Fruit fly (Drosophila melanogaster) whole organism, embryonic: Measurements from ENCODE around the gene wdb.

Source experiments
- Atf6 ChIP-seq: fragments of 200-800 bp; sonication (Bioruptor generic); IDR thresholded peaks from 2 replicates; pipeline ENCODE4 v1.3.6; 2022; ENCODE audit warnings: missing biosample characterization, missing genetic modification characterization
- Blimp-1 ChIP-seq: fragments of 200-800 bp; sonication (Bioruptor generic); optimal IDR thresholded peaks from 3 replicates; lab custom pipeline; 2018; ENCODE audit warnings: missing biosample characterization, missing genetic modification characterization, mild to moderate bottlenecking, moderate library complexity, missing genetic modification reagents
- CG12299 ChIP-seq: fragments of 200-800 bp; sonication (Bioruptor generic); optimal IDR thresholded peaks from 2 replicates; lab custom pipeline; 2018; ENCODE audit warnings: missing biosample characterization, mild to moderate bottlenecking, missing genetic modification characterization
- CG13624 ChIP-seq: fragments of 200-800 bp; sonication (Bioruptor generic); optimal IDR thresholded peaks from 2 replicates; lab custom pipeline; 2016; ENCODE audit warnings: missing biosample characterization, missing genetic modification characterization
- CG17359 ChIP-seq: fragments of 200-800 bp; sonication (Bioruptor generic); optimal IDR thresholded peaks from 3 replicates; lab custom pipeline; 2018; ENCODE audit warnings: missing biosample characterization, mild to moderate bottlenecking, missing genetic modification characterization, moderate library complexity
- CG18599 ChIP-seq: fragments of 200-800 bp; sonication (Bioruptor generic); optimal IDR thresholded peaks from 3 replicates; lab custom pipeline; 2017; ENCODE audit warnings: missing biosample characterization, missing genetic modification characterization, mild to moderate bottlenecking, moderate library complexity, missing genetic modification reagents
- CG31441 ChIP-seq: fragments of 200-800 bp; sonication (Bioruptor generic); IDR thresholded peaks from 2 replicates; pipeline ENCODE4 v1.3.6; 2022; ENCODE audit warnings: missing biosample characterization, missing genetic modification characterization
- CG4360 ChIP-seq: fragments of 200-800 bp; sonication (Bioruptor generic); IDR thresholded peaks from 2 replicates; pipeline ENCODE4 v1.3.6; 2022; ENCODE audit warnings: missing biosample characterization, missing genetic modification characterization
- CG5245 ChIP-seq: fragments of 200-800 bp; sonication (Bioruptor generic); optimal IDR thresholded peaks from 3 replicates; lab custom pipeline; 2016; ENCODE audit warnings: missing biosample characterization, missing genetic modification characterization
- CG7372 ChIP-seq: fragments of 200-800 bp; sonication (Bioruptor generic); IDR thresholded peaks from 2 replicates; pipeline ENCODE4 v1.3.6; 2022; ENCODE audit warnings: missing biosample characterization, missing genetic modification characterization
- CG7556 ChIP-seq: fragments of 200-800 bp; sonication (Bioruptor generic); optimal IDR thresholded peaks from 2 replicates; lab custom pipeline; 2017; ENCODE audit warnings: missing biosample characterization, mild to moderate bottlenecking, missing genetic modification characterization
- CG7928 ChIP-seq: fragments of 200-800 bp; sonication (Bioruptor generic); optimal IDR thresholded peaks from 2 replicates; lab custom pipeline; 2017; ENCODE audit warnings: missing biosample characterization, mild to moderate bottlenecking, missing genetic modification characterization
- CG8290 ChIP-seq, 3 experiments: fragments of 200-800 bp; sonication (Bioruptor generic); optimal IDR thresholded peaks; 2 replicates each; lab custom pipeline; 2016 to 2019; ENCODE audit warnings: missing biosample characterization in 3 of 3, missing genetic modification characterization in 3 of 3, mild to moderate bottlenecking in 2 of 3, moderate library complexity in 1 of 3
- CG8924 ChIP-seq: fragments of 200-800 bp; optimal IDR thresholded peaks from 3 replicates; lab custom pipeline; 2019; ENCODE audit warnings: missing biosample characterization, mild to moderate bottlenecking, missing genetic modification characterization, moderate library complexity
- CG9817 ChIP-seq: fragments of 200-800 bp; sonication (Bioruptor generic); optimal IDR thresholded peaks from 2 replicates; lab custom pipeline; 2018; ENCODE audit warnings: missing biosample characterization, mild to moderate bottlenecking, missing genetic modification characterization, moderate library complexity
- CoRest ChIP-seq: fragments of 200-800 bp; sonication (Bioruptor generic); optimal IDR thresholded peaks from 3 replicates; lab custom pipeline; 2018; ENCODE audit warnings: missing biosample characterization, mild to moderate bottlenecking, missing genetic modification characterization, moderate library complexity
- Dbx ChIP-seq: fragments of 200-800 bp; sonication (Bioruptor generic); IDR thresholded peaks from 3 replicates; pipeline ENCODE4 v1.3.6; 2022; ENCODE audit warnings: missing biosample characterization, missing genetic modification characterization
- Ets65A ChIP-seq: fragments of 200-800 bp; sonication (Bioruptor generic); peaks from one replicate; lab custom pipeline; 2016; ENCODE audit warnings: missing biosample characterization, missing genetic modification characterization
- Fer3 ChIP-seq: fragments of 200-800 bp; sonication (Bioruptor generic); optimal IDR thresholded peaks from 2 replicates; lab custom pipeline; 2018; ENCODE audit warnings: missing biosample characterization, mild to moderate bottlenecking, missing genetic modification characterization, moderate library complexity
- HHEX ChIP-seq: fragments of 200-800 bp; sonication (Bioruptor generic); optimal IDR thresholded peaks from 3 replicates; lab custom pipeline; 2017; ENCODE audit warnings: missing biosample characterization, mild to moderate bottlenecking, missing genetic modification characterization, missing genetic modification reagents
- HLH3B ChIP-seq: fragments of 200-800 bp; sonication (Bioruptor generic); IDR thresholded peaks from 2 replicates; pipeline ENCODE4 v1.3.6; 2022; ENCODE audit warnings: missing biosample characterization, missing genetic modification characterization
- Hmr ChIP-seq: fragments of 200-800 bp; sonication (Bioruptor generic); optimal IDR thresholded peaks from 3 replicates; lab custom pipeline; 2017; ENCODE audit warnings: mild to moderate bottlenecking, missing biosample characterization, missing genetic modification reagents, missing genetic modification characterization
- Hmx ChIP-seq: fragments of 200-800 bp; sonication (Bioruptor generic); optimal IDR thresholded peaks from 2 replicates; lab custom pipeline; 2016; ENCODE audit warnings: missing biosample characterization, missing genetic modification characterization
- Hr51 ChIP-seq, 2 experiments: fragments of 200-800 bp; sonication (Bioruptor generic); optimal IDR thresholded peaks; 2 replicates in 1 of 2; 3 replicates in 1 of 2; lab custom pipeline; 2016 to 2018; ENCODE audit warnings: missing biosample characterization in 2 of 2, missing genetic modification characterization in 2 of 2, mild to moderate bottlenecking in 1 of 2, moderate library complexity in 1 of 2
- Meics ChIP-seq: fragments of 200-800 bp; sonication (Bioruptor generic); optimal IDR thresholded peaks from 2 replicates; lab custom pipeline; 2017; ENCODE audit warnings: missing biosample characterization, mild to moderate bottlenecking, missing genetic modification characterization
- Myb ChIP-seq: fragments of 200-800 bp; sonication (Bioruptor generic); optimal IDR thresholded peaks from 2 replicates; lab custom pipeline; 2016; ENCODE audit warnings: missing biosample characterization, missing genetic modification characterization
- NK7.1 ChIP-seq: fragments of 200-800 bp; sonication (Bioruptor generic); optimal IDR thresholded peaks from 3 replicates; lab custom pipeline; 2016; ENCODE audit warnings: missing biosample characterization, missing genetic modification characterization
- Oaz ChIP-seq: fragments of 200-800 bp; sonication (Bioruptor generic); IDR thresholded peaks from 2 replicates; pipeline ENCODE4 v1.3.6; 2022; ENCODE audit warnings: missing biosample characterization, missing genetic modification characterization
- Opbp ChIP-seq: fragments of 200-800 bp; sonication (Bioruptor generic); IDR thresholded peaks from 3 replicates; pipeline ENCODE4 v1.3.6; 2022; ENCODE audit warnings: missing biosample characterization, missing genetic modification characterization; ENCODE audit not compliant: partially characterized antibody
- PHDP ChIP-seq: fragments of 200-800 bp; sonication (Bioruptor generic); optimal IDR thresholded peaks from 3 replicates; lab custom pipeline; 2018; ENCODE audit warnings: missing biosample characterization, mild to moderate bottlenecking, missing genetic modification characterization, moderate library complexity
- Ptx1 ChIP-seq: fragments of 200-800 bp; sonication (Bioruptor generic); IDR thresholded peaks from 2 replicates; pipeline ENCODE4 v1.3.6; 2022; ENCODE audit warnings: missing biosample characterization, missing genetic modification characterization
- TFAM ChIP-seq: fragments of 200-800 bp; sonication (Bioruptor generic); optimal IDR thresholded peaks from 2 replicates; lab custom pipeline; 2017; ENCODE audit warnings: missing biosample characterization, missing genetic modification characterization, inconsistent platforms
- Xbp1 ChIP-seq: fragments of 200-800 bp; sonication (Bioruptor generic); optimal IDR thresholded peaks from 3 replicates; lab custom pipeline; 2016; ENCODE audit warnings: missing biosample characterization, mild to moderate bottlenecking, missing genetic modification characterization
- Xrp1 ChIP-seq: fragments of 200-800 bp; sonication (Bioruptor generic); IDR thresholded peaks from 2 replicates; pipeline ENCODE4 v1.3.6; 2022; ENCODE audit warnings: missing biosample characterization, missing genetic modification characterization
- bcd ChIP-seq: fragments of 200-800 bp; sonication (Bioruptor generic); optimal IDR thresholded peaks from 2 replicates; lab custom pipeline; 2017; ENCODE audit warnings: missing biosample characterization, mild to moderate bottlenecking, missing genetic modification characterization
- bsh ChIP-seq, 2 experiments: fragments of 200-800 bp; sonication (Bioruptor generic); optimal IDR thresholded peaks; 2 replicates each; lab custom pipeline; 2017 to 2018; ENCODE audit warnings: mild to moderate bottlenecking in 2 of 2, missing biosample characterization in 2 of 2, missing genetic modification characterization in 2 of 2, moderate library complexity in 1 of 2
- caup ChIP-seq: fragments of 200-800 bp; sonication (Bioruptor generic); optimal IDR thresholded peaks from 3 replicates; lab custom pipeline; 2017; ENCODE audit warnings: missing biosample characterization, mild to moderate bottlenecking, missing genetic modification characterization, moderate library complexity; ENCODE audit not compliant: severe bottlenecking
- dmrt99B ChIP-seq: fragments of 200-800 bp; sonication (Bioruptor generic); optimal IDR thresholded peaks from 2 replicates; lab custom pipeline; 2018; ENCODE audit warnings: missing biosample characterization, mild to moderate bottlenecking, missing genetic modification characterization, moderate library complexity
- fru ChIP-seq: fragments of >200 bp; optimal IDR thresholded peaks from 2 replicates; lab custom pipeline; 2017
- fu2 ChIP-seq: fragments of 200-800 bp; sonication (Bioruptor generic); optimal IDR thresholded peaks from 2 replicates; lab custom pipeline; 2016; ENCODE audit warnings: missing biosample characterization, missing genetic modification characterization
- her ChIP-seq: fragments of 200-800 bp; sonication (Bioruptor generic); optimal IDR thresholded peaks from 2 replicates; lab custom pipeline; 2016; ENCODE audit warnings: missing biosample characterization, missing genetic modification characterization
- jigr1 ChIP-seq: fragments of 200-800 bp; sonication (Bioruptor generic); IDR thresholded peaks from 3 replicates; pipeline ENCODE4 v1.3.6; 2022; ENCODE audit warnings: missing biosample characterization, missing genetic modification characterization
- lab ChIP-seq: fragments of 200-800 bp; sonication (Bioruptor generic); optimal IDR thresholded peaks from 3 replicates; lab custom pipeline; 2017; ENCODE audit warnings: missing biosample characterization, missing genetic modification characterization, mild to moderate bottlenecking, moderate library complexity, missing genetic modification reagents
- phol ChIP-seq: fragments of 200-800 bp; sonication (Bioruptor generic); optimal IDR thresholded peaks from 3 replicates; lab custom pipeline; 2018; ENCODE audit warnings: missing biosample characterization, mild to moderate bottlenecking, missing genetic modification characterization, moderate library complexity
- ranshi ChIP-seq: fragments of 200-800 bp; sonication (Bioruptor generic); IDR thresholded peaks from 2 replicates; pipeline ENCODE4 v1.3.6; 2022; ENCODE audit warnings: missing biosample characterization, missing genetic modification characterization
- slbo ChIP-seq: fragments of 200-800 bp; sonication (Bioruptor generic); IDR thresholded peaks from 2 replicates; pipeline ENCODE4 v1.3.6; 2022; ENCODE audit warnings: missing biosample characterization, missing genetic modification characterization
- tgo ChIP-seq: fragments of 200-800 bp; sonication (Bioruptor generic); IDR thresholded peaks from 3 replicates; pipeline ENCODE4 v1.3.6; 2022; ENCODE audit warnings: missing biosample characterization, missing genetic modification characterization
- ttk ChIP-seq: fragments of 200-800 bp; sonication (Bioruptor generic); IDR thresholded peaks from 2 replicates; pipeline ENCODE4 v2.1.2; 2022; ENCODE audit warnings: missing biosample characterization, missing genetic modification characterization
- twi ChIP-seq: fragments of 200-800 bp; optimal IDR thresholded peaks from 2 replicates; lab custom pipeline; 2019; ENCODE audit warnings: missing biosample characterization, mild to moderate bottlenecking, missing genetic modification characterization, moderate library complexity

wdb gene

dm6 chr3R:27621861-27622260, 39.8 kb upstream of the wdb start (continued):
- TF ChIP-seq Blimp-1 (GFP tag; lab: Kevin White, UChicago) (peak; percentile 36), CG5245 (GFP tag; lab: Kevin White, UChicago) (no peak), twi (tag; lab: Kevin White, UChicago) (no peak), dmrt99B (peak; percentile 46), CG12299 (tag; lab: Kevin White, UChicago) (no peak), fru (no peak), Hmx (no peak), CG7372 (0 out of 2 replicates have a peak, but pooled peaks have one; percentile 22), ranshi (GFP tag; lab: Robert Waterston, UW) (0 out of 2 replicates have a peak, but pooled peaks have one; percentile 36), Ptx1 (GFP tag; lab: Robert Waterston, UW) (0 out of 2 replicates have a peak, but pooled peaks have one; percentile 19), CG9817 (tag; lab: Kevin White, UChicago) (peak; percentile 3), NK7.1 (GFP tag; lab: Kevin White, UChicago) (no peak), ttk (GFP tag; lab: Robert Waterston, UW) (0 out of 2 replicates have a peak, but pooled peaks have one; percentile 29), her (GFP tag; lab: Kevin White, UChicago) (no peak), Xbp1 (peak; percentile 13), bcd (GFP tag; lab: Kevin White, UChicago) (peak; percentile 5), slbo (GFP tag; lab: Robert Waterston, UW) (peak; percentile 65), caup (peak; percentile 3), CG4360 (no peak), Atf6 (GFP tag; lab: Robert Waterston, UW) (0 out of 2 replicates have a peak, but pooled peaks have one; percentile 20), Dbx (GFP tag; lab: Robert Waterston, UW) (0 out of 3 replicates have a peak, but pooled peaks have one; percentile 24), Opbp (no peak), Hmr (GFP tag; lab: Kevin White, UChicago) (peak; percentile 46), bsh (GFP tag; optimal IDR thresholded peaks at IDR 0.05; lab: Kevin White, UChicago) (peak in 1 of 2 experiments; percentile 24), CG18599 (GFP tag; lab: Kevin White, UChicago) (peak; percentile 58), Fer3 (peak; percentile 44), CG13624 (no peak), CoRest (tag; lab: Kevin White, UChicago) (peak; percentile 11), fu2 (GFP tag; lab: Kevin White, UChicago) (no peak), lab (peak; percentile 58), tgo (GFP tag; lab: Robert Waterston, UW) (peak; percentile 22; the same call in 1 of the 3 replicates), HHEX (GFP tag; lab: Kevin White, UChicago) (no peak), Ets65A (GFP tag; lab: Kevin White, UChicago) (peak; percentile 68), Meics (GFP tag; lab: Kevin White, UChicago) (peak; percentile 15), CG31441 (GFP tag; lab: Robert Waterston, UW) (peak; percentile 31; the same call in 1 of the 2 replicates), CG17359 (tag; lab: Kevin White, UChicago) (peak; percentile 17), PHDP (tag; lab: Kevin White, UChicago) (peak; percentile 21), phol (peak; percentile 11), CG7556 (GFP tag; lab: Kevin White, UChicago) (peak; percentile 23), Oaz (GFP tag; lab: Robert Waterston, UW) (no peak), HLH3B (GFP tag; lab: Robert Waterston, UW) (0 out of 2 replicates have a peak, but pooled peaks have one; percentile 8), Hr51 (GFP tag; optimal IDR thresholded peaks at IDR 0.05; lab: Kevin White, UChicago) (peak in 1 of 2 experiments; percentile 23), TFAM (GFP tag; lab: Kevin White, UChicago) (no peak), jigr1 (GFP tag; lab: Robert Waterston, UW) (no peak), Myb (GFP tag; lab: Kevin White, UChicago) (no peak), CG8924 (tag; lab: Kevin White, UChicago) (peak; percentile 2), CG8290 (GFP tag; optimal IDR thresholded peaks at IDR 0.05; lab: Kevin White, UChicago) (no peak), CG8290 (tag; optimal IDR thresholded peaks at IDR 0.05; lab: Kevin White, UChicago) (peak in 1 of 2 experiments; percentile 43), Xrp1 (GFP tag; lab: Robert Waterston, UW) (no peak), CG7928 (no peak)
